Worm (Caenorhabditis elegans): Measurements from ENCODE around the gene Y71H2AL.4.
A peak's percentile ranks its signal among the peaks of the same experiment; 100 is the strongest.

The Y71H2AL.4 gene

ce11 chrIII:2656168-2656567 is 30.0 kb upstream of the Y71H2AL.4 start:
- no peak for TF ChIP-seq egl-27 (tag; optimal IDR thresholded peaks at IDR 0.05)
- no peak for TF ChIP-seq nhr-23 (tag; optimal IDR thresholded peaks at IDR 0.05)
- no peak for TF ChIP-seq ama-1 (optimal IDR thresholded peaks at IDR 0.05)
- no peak for TF ChIP-seq skn-1 (tag; optimal IDR thresholded peaks at IDR 0.05)
- no peak for TF ChIP-seq nhr-237 (tag; optimal IDR thresholded peaks at IDR 0.05)
- no peak for TF ChIP-seq mbf-1 (tag; optimal IDR thresholded peaks at IDR 0.05)
- TF ChIP-seq ceh-16 (tag; optimal IDR thresholded peaks at IDR 0.05) = no peak
- peak; percentile 32 for TF ChIP-seq sma-3 (GFP tag; optimal IDR thresholded peaks at IDR 0.05)
- TF ChIP-seq sma-9 (GFP tag; optimal IDR thresholded peaks at IDR 0.05) = no peak
- TF ChIP-seq sma-9 (tag; optimal IDR thresholded peaks at IDR 0.05) = no peak
- no peak for TF ChIP-seq lsy-2 (tag; optimal IDR thresholded peaks at IDR 0.05)
- TF ChIP-seq nhr-21 (tag; optimal IDR thresholded peaks at IDR 0.05) = peak; percentile 14
- no peak for TF ChIP-seq sem-4 (tag; optimal IDR thresholded peaks at IDR 0.05)
- no peak for TF ChIP-seq nhr-12 (tag; optimal IDR thresholded peaks at IDR 0.05)
- peak; percentile 20 for TF ChIP-seq fos-1 (tag; optimal IDR thresholded peaks at IDR 0.05)

ce11 chrIII:2657783-2658182 is 28.4 kb upstream of the Y71H2AL.4 start, which contains the start of gene let-805:
Gene let-805, plus strand, starts transcription at chrIII:2658083.
- TF ChIP-seq sma-3 (GFP tag; optimal IDR thresholded peaks at IDR 0.05) (no peak), dmd-4 (tag; optimal IDR thresholded peaks at IDR 0.05) (no peak), sem-4 (tag; optimal IDR thresholded peaks at IDR 0.05) (no peak), nhr-6 (tag; optimal IDR thresholded peaks at IDR 0.05) (no peak), C34F6.9 (tag; optimal IDR thresholded peaks at IDR 0.05) (no peak), nhr-23 (tag; optimal IDR thresholded peaks at IDR 0.05) (no peak), nhr-25 (tag; optimal IDR thresholded peaks at IDR 0.05) (no peak), gmeb-1 (tag; optimal IDR thresholded peaks at IDR 0.05) (no peak), nhr-11 (tag; optimal IDR thresholded peaks at IDR 0.05) (no peak), snpc-4 (tag; optimal IDR thresholded peaks at IDR 0.05) (no peak), Y55F3AM.14 (GFP tag; optimal IDR thresholded peaks at IDR 0.05) (no peak), ztf-1 (GFP tag; conservative IDR thresholded peaks at IDR 0.05) (no peak), blmp-1 (tag; optimal IDR thresholded peaks at IDR 0.05; ENCODE audit: insufficient read depth) (no peak), lsy-2 (tag; optimal IDR thresholded peaks at IDR 0.05) (no peak), mdl-1 (tag; optimal IDR thresholded peaks at IDR 0.05) (no peak), skn-1 (tag; optimal IDR thresholded peaks at IDR 0.05) (no peak), nhr-129 (tag; optimal IDR thresholded peaks at IDR 0.05) (no peak), lin-39 (tag; optimal IDR thresholded peaks at IDR 0.05) (no peak), sma-9 (GFP tag; optimal IDR thresholded peaks at IDR 0.05) (no peak), sma-9 (tag; optimal IDR thresholded peaks at IDR 0.05) (no peak), unc-62 (GFP tag; optimal IDR thresholded peaks at IDR 0.05) (no peak)

- no peak for TF ChIP-seq mbf-1 (tag; optimal IDR thresholded peaks at IDR 0.05)
- TF ChIP-seq nhr-10 (tag; optimal IDR thresholded peaks at IDR 0.05) = no peak
- no peak for TF ChIP-seq unc-39 (tag; optimal IDR thresholded peaks at IDR 0.05)
- TF ChIP-seq crh-2 (tag; optimal IDR thresholded peaks at IDR 0.05) = no peak
- no peak for TF ChIP-seq dmd-4 (tag; optimal IDR thresholded peaks at IDR 0.05)
- no peak for TF ChIP-seq ztf-4 (tag; optimal IDR thresholded peaks at IDR 0.05)
- no peak for TF ChIP-seq R02D3.7 (tag; optimal IDR thresholded peaks at IDR 0.05)
- no peak for TF ChIP-seq nhr-12 (tag; optimal IDR thresholded peaks at IDR 0.05)
These were observed 10.8 kb upstream of the Y71H2AL.4 start for ce11 chrIII:2675449-2675848.

- TF ChIP-seq R02D3.7 (tag; optimal IDR thresholded peaks at IDR 0.05) = no peak
- TF ChIP-seq nhr-237 (tag; optimal IDR thresholded peaks at IDR 0.05) = no peak
- TF ChIP-seq sma-9 (GFP tag; optimal IDR thresholded peaks at IDR 0.05) = no peak
- TF ChIP-seq sma-9 (tag; optimal IDR thresholded peaks at IDR 0.05) = no peak
- TF ChIP-seq ZK546.5 (tag; optimal IDR thresholded peaks at IDR 0.05) = no peak
- no peak for TF ChIP-seq mdl-1 (tag; optimal IDR thresholded peaks at IDR 0.05)
- no peak for TF ChIP-seq ceh-16 (tag; optimal IDR thresholded peaks at IDR 0.05)
- no peak for TF ChIP-seq mbf-1 (tag; optimal IDR thresholded peaks at IDR 0.05)
- TF ChIP-seq gmeb-1 (tag; optimal IDR thresholded peaks at IDR 0.05) = peak; percentile 12
- TF ChIP-seq fos-1 (tag; optimal IDR thresholded peaks at IDR 0.05) = peak; percentile 94
These were observed 10.1 kb upstream of the Y71H2AL.4 start for ce11 chrIII:2676097-2676496.

ce11 chrIII:2678017-2678416 is 8.2 kb upstream of the Y71H2AL.4 start:
- TF ChIP-seq zag-1 (tag; optimal IDR thresholded peaks at IDR 0.05) (no peak), elt-1 (tag; optimal IDR thresholded peaks at IDR 0.05) (no peak), alr-1 (tag; optimal IDR thresholded peaks at IDR 0.05) (no peak), R02D3.7 (tag; optimal IDR thresholded peaks at IDR 0.05) (no peak), nhr-23 (tag; optimal IDR thresholded peaks at IDR 0.05) (no peak)
